Fruit fly (Drosophila melanogaster) whole organism, embryonic: ENCODE results near the gene CG31636.

Experiments
- ATbp ChIP-seq: fragments of 200-800 bp; sonication (Bioruptor generic); optimal IDR thresholded peaks from 2 replicates; lab custom pipeline; 2017; ENCODE audit warnings: missing biosample characterization, mild to moderate bottlenecking, missing genetic modification characterization, missing genetic modification reagents
- Awh ChIP-seq: fragments of 200-800 bp; sonication (Bioruptor generic); IDR thresholded peaks from 2 replicates; pipeline ENCODE4, ENCODE4 v1.3.6; 2022; ENCODE audit warnings: missing biosample characterization, missing genetic modification characterization
- BEAF-32 ChIP-seq: fragments of 200-800 bp; sonication (Bioruptor generic); optimal IDR thresholded peaks from 3 replicates; lab custom pipeline; 2017; ENCODE audit warnings: missing biosample characterization, missing genetic modification characterization, mild to moderate bottlenecking, moderate library complexity, missing genetic modification reagents
- Bgb ChIP-seq: fragments of 200-800 bp; sonication (Bioruptor generic); IDR thresholded peaks from 2 replicates; pipeline ENCODE4 v1.3.6; 2022; ENCODE audit warnings: missing biosample characterization, missing genetic modification characterization; ENCODE audit not compliant: partially characterized antibody
- CG11696 ChIP-seq: fragments of 200-800 bp; sonication (Bioruptor generic); IDR thresholded peaks from 2 replicates; pipeline ENCODE4 v1.3.6; 2022; ENCODE audit warnings: missing biosample characterization, missing genetic modification characterization
- CG12659 ChIP-seq: fragments of 200-800 bp; sonication (Bioruptor generic); optimal IDR thresholded peaks from 3 replicates; lab custom pipeline; 2017; ENCODE audit warnings: mild to moderate bottlenecking, missing biosample characterization, missing genetic modification reagents, missing genetic modification characterization
- CG15073 ChIP-seq: fragments of 200-800 bp; sonication (Bioruptor generic); optimal IDR thresholded peaks from 2 replicates; lab custom pipeline; 2016; ENCODE audit warnings: missing biosample characterization, missing genetic modification characterization
- CG15696 ChIP-seq: fragments of 200-800 bp; sonication (Bioruptor generic); optimal IDR thresholded peaks from 2 replicates; lab custom pipeline; 2019; ENCODE audit warnings: missing biosample characterization, mild to moderate bottlenecking, missing genetic modification characterization, moderate library complexity
- CG1792 ChIP-seq: fragments of 200-800 bp; sonication (Bioruptor generic); optimal IDR thresholded peaks from 2 replicates; lab custom pipeline; 2016; ENCODE audit warnings: missing biosample characterization, missing genetic modification characterization
- CG2678 ChIP-seq: fragments of 200-800 bp; sonication (Bioruptor generic); optimal IDR thresholded peaks from 3 replicates; lab custom pipeline; 2019; ENCODE audit warnings: missing biosample characterization, mild to moderate bottlenecking, missing genetic modification characterization, moderate library complexity
- CG33213 ChIP-seq: fragments of 200-800 bp; sonication (Bioruptor generic); optimal IDR thresholded peaks from 3 replicates; lab custom pipeline; 2016; ENCODE audit warnings: missing biosample characterization, missing genetic modification characterization
- CG43689 ChIP-seq: fragments of 200-800 bp; sonication (Bioruptor generic); IDR thresholded peaks from 2 replicates; pipeline ENCODE4 v1.3.6; 2022; ENCODE audit warnings: missing biosample characterization, missing genetic modification characterization
- CG4424 ChIP-seq: fragments of 200-800 bp; sonication (Bioruptor generic); optimal IDR thresholded peaks from 3 replicates; lab custom pipeline; 2016; ENCODE audit warnings: missing biosample characterization, missing genetic modification characterization
- CG6175 ChIP-seq: fragments of 200-800 bp; sonication (Bioruptor generic); IDR thresholded peaks from 3 replicates; pipeline ENCODE4 v1.3.6; 2022; ENCODE audit warnings: missing biosample characterization, missing genetic modification characterization
- CG6791 ChIP-seq: fragments of 200-800 bp; sonication (Bioruptor generic); IDR thresholded peaks from 3 replicates; pipeline ENCODE4 v1.3.6; 2022; ENCODE audit warnings: missing biosample characterization, missing genetic modification characterization; ENCODE audit not compliant: partially characterized antibody
- CG6854 ChIP-seq: fragments of 200-800 bp; sonication (Bioruptor generic); optimal IDR thresholded peaks from 3 replicates; lab custom pipeline; 2017; ENCODE audit warnings: missing biosample characterization, mild to moderate bottlenecking, missing genetic modification characterization
- CG7839 ChIP-seq: fragments of 200-800 bp; sonication (Bioruptor generic); optimal IDR thresholded peaks from 3 replicates; lab custom pipeline; 2018; ENCODE audit warnings: missing biosample characterization, mild to moderate bottlenecking, missing genetic modification characterization, moderate library complexity
- CG8281 ChIP-seq: fragments of 200-800 bp; sonication (Bioruptor generic); optimal IDR thresholded peaks from 2 replicates; lab custom pipeline; 2018; ENCODE audit warnings: missing biosample characterization, mild to moderate bottlenecking, missing genetic modification characterization, moderate library complexity
- CG8290 ChIP-seq, 3 experiments: fragments of 200-800 bp; sonication (Bioruptor generic); optimal IDR thresholded peaks; 2 replicates each; lab custom pipeline; 2016 to 2019; ENCODE audit warnings: missing biosample characterization in 3 of 3, missing genetic modification characterization in 3 of 3, mild to moderate bottlenecking in 2 of 3, moderate library complexity in 1 of 3
- CG8388 ChIP-seq: fragments of 200-800 bp; sonication (Bioruptor generic); optimal IDR thresholded peaks from 2 replicates; lab custom pipeline; 2019; ENCODE audit warnings: missing biosample characterization, mild to moderate bottlenecking, missing genetic modification characterization, moderate library complexity
- D19B ChIP-seq: fragments of 200-800 bp; sonication (Bioruptor generic); optimal IDR thresholded peaks from 2 replicates; lab custom pipeline; 2017; ENCODE audit warnings: missing biosample characterization, mild to moderate bottlenecking, missing genetic modification characterization
- Doc3 ChIP-seq: fragments of 200-800 bp; sonication (Bioruptor generic); IDR thresholded peaks from 3 replicates; pipeline ENCODE4 v1.3.6; 2022; ENCODE audit warnings: missing biosample characterization, missing genetic modification characterization; ENCODE audit not compliant: partially characterized antibody
- Eip74EF ChIP-seq, 2 experiments: fragments of 200-800 bp in 1 of 2; fragments of >200 bp in 1 of 2; sonication (Bioruptor generic) in 1 of 2; optimal IDR thresholded peaks; 2 replicates each; lab custom pipeline; 2017 to 2019; ENCODE audit warnings: missing biosample characterization in 2 of 2, missing genetic modification characterization in 2 of 2, mild to moderate bottlenecking in 1 of 2, moderate library complexity in 1 of 2
- HLHmδ ChIP-seq: fragments of 200-800 bp; sonication (Bioruptor generic); optimal IDR thresholded peaks from 2 replicates; lab custom pipeline; 2018; ENCODE audit warnings: missing biosample characterization, mild to moderate bottlenecking, missing genetic modification characterization, moderate library complexity
- Med ChIP-seq: fragments of 200-800 bp; sonication (Bioruptor generic); peaks from one replicate; lab custom pipeline; 2016; ENCODE audit warnings: missing biosample characterization, missing genetic modification characterization, mild to moderate bottlenecking, inconsistent platforms, moderate library complexity
- Poxn ChIP-seq: fragments of 200-800 bp; sonication (Bioruptor generic); IDR thresholded peaks from 2 replicates; pipeline ENCODE4 v1.3.6; 2022; ENCODE audit warnings: missing biosample characterization, missing genetic modification characterization
- Sry-δ ChIP-seq: fragments of 200-800 bp; sonication (Bioruptor generic); optimal IDR thresholded peaks from 2 replicates; lab custom pipeline; 2016; ENCODE audit warnings: missing biosample characterization, missing genetic modification characterization
- aop ChIP-seq: fragments of 200-800 bp; sonication (Bioruptor generic); IDR thresholded peaks from 2 replicates; pipeline ENCODE4 v1.3.6; 2022; ENCODE audit warnings: missing biosample characterization, missing genetic modification characterization
- ara ChIP-seq: fragments of 200-800 bp; sonication (Bioruptor generic); IDR thresholded peaks from 2 replicates; pipeline ENCODE4 v1.3.6; 2022; ENCODE audit warnings: missing biosample characterization, missing genetic modification characterization
- btn ChIP-seq: fragments of 200-800 bp; sonication (Bioruptor generic); optimal IDR thresholded peaks from 2 replicates; lab custom pipeline; 2016; ENCODE audit warnings: missing biosample characterization, missing genetic modification characterization
- chn ChIP-seq: fragments of 200-800 bp; sonication (Bioruptor generic); optimal IDR thresholded peaks from 2 replicates; lab custom pipeline; 2016; ENCODE audit warnings: missing biosample characterization, missing genetic modification characterization
- cwo ChIP-seq: fragments of 200-800 bp; sonication (Bioruptor generic); optimal IDR thresholded peaks from 3 replicates; lab custom pipeline; 2017; ENCODE audit warnings: missing biosample characterization, missing genetic modification characterization, mild to moderate bottlenecking, moderate library complexity, missing genetic modification reagents
- dm ChIP-seq: fragments of 200-800 bp; sonication (Bioruptor generic); optimal IDR thresholded peaks from 3 replicates; lab custom pipeline; 2016; ENCODE audit warnings: missing biosample characterization, missing genetic modification characterization
- hbn ChIP-seq: fragments of 200-800 bp; sonication (Bioruptor generic); IDR thresholded peaks from 2 replicates; pipeline ENCODE4 v1.3.6; 2022; ENCODE audit warnings: missing biosample characterization, missing genetic modification characterization; ENCODE audit not compliant: partially characterized antibody
- insv ChIP-seq, 2 experiments: fragments of 200-800 bp; sonication (Bioruptor generic); optimal IDR thresholded peaks; 3 replicates each; lab custom pipeline; 2016 to 2018; ENCODE audit warnings: missing biosample characterization in 2 of 2, missing genetic modification characterization in 2 of 2
- lab ChIP-seq: fragments of 200-800 bp; sonication (Bioruptor generic); optimal IDR thresholded peaks from 3 replicates; lab custom pipeline; 2017; ENCODE audit warnings: missing biosample characterization, missing genetic modification characterization, mild to moderate bottlenecking, moderate library complexity, missing genetic modification reagents
- lbe ChIP-seq: fragments of 200-800 bp; sonication (Bioruptor generic); optimal IDR thresholded peaks from 2 replicates; lab custom pipeline; 2016; ENCODE audit warnings: missing biosample characterization, mild to moderate bottlenecking, missing genetic modification characterization
- lola ChIP-seq, 3 experiments: fragments of >200 bp in 2 of 3; fragments of 200-800 bp in 1 of 3; sonication (Bioruptor generic) in 1 of 3; optimal IDR thresholded peaks; 2 replicates each; lab custom pipeline; 2017 to 2019; ENCODE audit warnings: missing biosample characterization in 3 of 3, missing genetic modification characterization in 3 of 3, mild to moderate bottlenecking in 1 of 3, moderate library complexity in 1 of 3
- nmo ChIP-seq: fragments of 200-800 bp; sonication (Bioruptor generic); optimal IDR thresholded peaks from 2 replicates; lab custom pipeline; 2018; ENCODE audit warnings: missing biosample characterization, mild to moderate bottlenecking, missing genetic modification characterization, moderate library complexity
- nom ChIP-seq: fragments of 200-800 bp; sonication (Bioruptor generic); optimal IDR thresholded peaks from 2 replicates; lab custom pipeline; 2017; ENCODE audit warnings: missing biosample characterization, missing genetic modification characterization, mild to moderate bottlenecking, moderate library complexity, missing genetic modification reagents
- psq ChIP-seq: fragments of 200-800 bp; sonication (Bioruptor generic); optimal IDR thresholded peaks from 2 replicates; lab custom pipeline; 2017; ENCODE audit warnings: missing biosample characterization, missing genetic modification characterization
- ranshi ChIP-seq: fragments of 200-800 bp; sonication (Bioruptor generic); IDR thresholded peaks from 2 replicates; pipeline ENCODE4 v1.3.6; 2022; ENCODE audit warnings: missing biosample characterization, missing genetic modification characterization
- tna ChIP-seq: fragments of 200-800 bp; sonication (Bioruptor generic); IDR thresholded peaks from 2 replicates; pipeline ENCODE4 v1.3.6; 2022; ENCODE audit warnings: missing biosample characterization, missing genetic modification characterization; ENCODE audit not compliant: partially characterized antibody
- trem ChIP-seq: fragments of 200-800 bp; optimal IDR thresholded peaks from 3 replicates; lab custom pipeline; 2019; ENCODE audit warnings: missing biosample characterization, mild to moderate bottlenecking, missing genetic modification characterization, moderate library complexity
- vfl ChIP-seq: fragments of 200-800 bp; sonication (Bioruptor generic); optimal IDR thresholded peaks from 2 replicates; lab custom pipeline; 2016; ENCODE audit warnings: missing biosample characterization, missing genetic modification characterization
- vvl ChIP-seq: fragments of 200-800 bp; sonication (Bioruptor generic); IDR thresholded peaks from 2 replicates; pipeline ENCODE4 v1.3.6; 2022; ENCODE audit warnings: missing biosample characterization, missing genetic modification characterization
- zen ChIP-seq: fragments of 200-800 bp; sonication (Bioruptor generic); optimal IDR thresholded peaks from 3 replicates; lab custom pipeline; 2018; ENCODE audit warnings: missing biosample characterization, mild to moderate bottlenecking, missing genetic modification characterization, moderate library complexity
- zen2 ChIP-seq: fragments of 200-800 bp; sonication (Bioruptor generic); IDR thresholded peaks from 3 replicates; pipeline ENCODE4 v1.3.6; 2022; ENCODE audit warnings: missing biosample characterization, missing genetic modification characterization; ENCODE audit not compliant: partially characterized antibody

CG31636 gene

dm6 chr2L:6611374-6612005 is 46.5 kb downstream of the CG31636 start (continued):
- TF ChIP-seq CG2678 (tag; lab: Kevin White, UChicago), result peak; percentile 15
- peak; percentile 47 for TF ChIP-seq CG8388 (GFP tag; lab: Kevin White, UChicago)
- no peak for TF ChIP-seq lola (GFP tag; optimal IDR thresholded peaks at IDR 0.05; lab: Kevin White, UChicago)
- TF ChIP-seq CG1792 (GFP tag; lab: Kevin White, UChicago), result no peak
- no peak for TF ChIP-seq Awh
- no peak for TF ChIP-seq CG15073 (GFP tag; lab: Kevin White, UChicago)
- no peak for TF ChIP-seq trem (tag; lab: Kevin White, UChicago)
- no peak for TF ChIP-seq lab (GFP tag; lab: Kevin White, UChicago)
- TF ChIP-seq BEAF-32 (GFP tag; lab: Kevin White, UChicago), result no peak
- no peak for TF ChIP-seq chn (GFP tag; lab: Kevin White, UChicago)
- no peak for TF ChIP-seq vfl (GFP tag; lab: Kevin White, UChicago)
- no peak for TF ChIP-seq vvl (GFP tag; lab: Robert Waterston, UW)
- TF ChIP-seq CG6791, result no peak
- no peak for TF ChIP-seq psq
- no peak for TF ChIP-seq dm (GFP tag; lab: Kevin White, UChicago)
- no peak for TF ChIP-seq zen2 (GFP tag; lab: Robert Waterston, UW)
- no peak for TF ChIP-seq lbe (GFP tag; lab: Kevin White, UChicago)
- TF ChIP-seq ara (GFP tag; lab: Robert Waterston, UW), result no peak
- no peak for TF ChIP-seq HLHmδ
- no peak for TF ChIP-seq Sry-δ (GFP tag; lab: Kevin White, UChicago)
- TF ChIP-seq ranshi (GFP tag; lab: Robert Waterston, UW), result no peak
- no peak for TF ChIP-seq CG43689 (GFP tag; lab: Robert Waterston, UW)
- no peak for TF ChIP-seq Poxn
- no peak for TF ChIP-seq nom
- TF ChIP-seq cwo (GFP tag; lab: Kevin White, UChicago), result no peak
- TF ChIP-seq Doc3, result no peak
- no peak for TF ChIP-seq Eip74EF (GFP tag; optimal IDR thresholded peaks at IDR 0.05; lab: Kevin White, UChicago)
- TF ChIP-seq CG8281 (tag; lab: Kevin White, UChicago), result no peak
- no peak for TF ChIP-seq CG6854 (GFP tag; lab: Kevin White, UChicago)
- no peak for TF ChIP-seq btn (GFP tag; lab: Kevin White, UChicago)
- no peak for TF ChIP-seq insv (GFP tag; optimal IDR thresholded peaks at IDR 0.05; lab: Kevin White, UChicago)
- peak; percentile 1 for TF ChIP-seq CG8290 (GFP tag; optimal IDR thresholded peaks at IDR 0.05; lab: Kevin White, UChicago)
- no peak for TF ChIP-seq CG8290 (tag; optimal IDR thresholded peaks at IDR 0.05; lab: Kevin White, UChicago)
- TF ChIP-seq CG15696, result no peak
- no peak for TF ChIP-seq aop (GFP tag; lab: Robert Waterston, UW)
- TF ChIP-seq CG11696, result no peak
- TF ChIP-seq zen (tag; lab: Kevin White, UChicago), result no peak
- no peak for TF ChIP-seq CG12659 (GFP tag; lab: Kevin White, UChicago)
- TF ChIP-seq ATbp (GFP tag; lab: Kevin White, UChicago), result no peak
- no peak for TF ChIP-seq tna (GFP tag; lab: Robert Waterston, UW)
- peak; percentile 24 for TF ChIP-seq CG7839 (tag; lab: Kevin White, UChicago)
- no peak for TF ChIP-seq hbn (GFP tag; lab: Robert Waterston, UW)
- TF ChIP-seq CG33213 (GFP tag; lab: Kevin White, UChicago), result no peak
- TF ChIP-seq CG4424 (GFP tag; lab: Kevin White, UChicago), result no peak
- TF ChIP-seq Med, result no peak
- peak; percentile 12 for TF ChIP-seq nmo (GFP tag; lab: Kevin White, UChicago)
- no peak for TF ChIP-seq D19B
- no peak for TF ChIP-seq CG6175 (GFP tag; lab: Robert Waterston, UW)
- TF ChIP-seq Bgb, result no peak
